Worm (Caenorhabditis elegans) whole organism, L1 larva: ENCODE data around the gene gphr-2.
A peak's percentile ranks its signal among the peaks of the same experiment; 100 is the strongest.

Experiments used
- C34B4.2 ChIP-seq: sonication (generic microtip); optimal IDR thresholded peaks from 2 replicates; lab custom pipeline; 2017; ENCODE audit warnings: mild to moderate bottlenecking, missing genetic modification characterization, missing compliant biosample characterization
- F16B12.6 ChIP-seq: fragments of 150-350 bp; optimal IDR thresholded peaks from 2 replicates; lab custom pipeline; 2014; ENCODE audit warnings: missing biosample characterization, missing genetic modification characterization
- blmp-1 ChIP-seq: fragments of 150-350 bp; optimal IDR thresholded peaks from 2 replicates; lab custom pipeline; 2014; ENCODE audit warnings: missing biosample characterization, missing genetic modification characterization
- ceh-63 ChIP-seq: fragments of 200-800 bp; sonication (Bioruptor generic); optimal IDR thresholded peaks from 2 replicates; lab custom pipeline; 2018; ENCODE audit warnings: mild to moderate bottlenecking, missing genetic modification characterization, missing compliant biosample characterization
- ceh-8 ChIP-seq: fragments of 200-800 bp; sonication (Bioruptor generic); optimal IDR thresholded peaks from 2 replicates; lab custom pipeline; 2018; ENCODE audit warnings: mild to moderate bottlenecking, missing genetic modification characterization, moderate library complexity, missing compliant biosample characterization
- ceh-90 ChIP-seq: sonication (generic microtip); optimal IDR thresholded peaks from 2 replicates; lab custom pipeline; 2016; ENCODE audit warnings: missing genetic modification characterization, missing compliant biosample characterization
- ces-1 ChIP-seq: fragments of 150-350 bp; optimal IDR thresholded peaks from 2 replicates; lab custom pipeline; 2014; ENCODE audit warnings: missing biosample characterization, missing genetic modification reagents, missing genetic modification characterization
- dsc-1 ChIP-seq: sonication (generic microtip); optimal IDR thresholded peaks from 2 replicates; lab custom pipeline; 2016; ENCODE audit warnings: mild to moderate bottlenecking, missing genetic modification characterization, missing compliant biosample characterization
- efl-1 ChIP-seq, 4 experiments: fragments of 150-350 bp; optimal IDR thresholded peaks in 3 of 4; peaks in 1 of 4; 1 replicate in 1 of 4; 2 replicates in 3 of 4; lab custom pipeline; 2014; ENCODE audit warnings: missing biosample characterization in 2 of 4, missing genetic modification characterization in 2 of 4, missing genetic modification reagents in 2 of 4
- efl-3 ChIP-seq: fragments of 200-800 bp; sonication (Bioruptor generic); optimal IDR thresholded peaks from 2 replicates; lab custom pipeline; 2018; ENCODE audit warnings: mild to moderate bottlenecking, missing genetic modification characterization, missing compliant biosample characterization
- egl-13 ChIP-seq: sonication (generic microtip); optimal IDR thresholded peaks from 2 replicates; lab custom pipeline; 2016; ENCODE audit warnings: missing genotype, missing genetic modification reagents, missing genetic modification characterization, missing compliant biosample characterization
- egl-27 ChIP-seq, 2 experiments: fragments of 150-350 bp in 1 of 2; sonication (generic microtip); optimal IDR thresholded peaks; 3 replicates each; lab custom pipeline; 2017 to 2018; ENCODE audit warnings: missing biosample characterization in 2 of 2, missing genetic modification characterization in 2 of 2, missing genetic modification reagents in 2 of 2
- elt-2 ChIP-seq: sonication (generic microtip); optimal IDR thresholded peaks from 2 replicates; lab custom pipeline; 2016; ENCODE audit warnings: missing genetic modification characterization, mild to moderate bottlenecking, inconsistent platforms, missing compliant biosample characterization, missing genetic modification reagents
- fkh-10 ChIP-seq: sonication (generic microtip); optimal IDR thresholded peaks from 2 replicates; lab custom pipeline; 2017; ENCODE audit warnings: missing biosample characterization, missing genetic modification reagents, missing genetic modification characterization
- fkh-8 ChIP-seq: sonication (generic microtip); optimal IDR thresholded peaks from 2 replicates; lab custom pipeline; 2016; ENCODE audit warnings: mild to moderate bottlenecking, missing genetic modification characterization, missing compliant biosample characterization
- fos-1 ChIP-seq: fragments of 150-350 bp; optimal IDR thresholded peaks from 2 replicates; lab custom pipeline; 2014; ENCODE audit warnings: missing biosample characterization, missing genetic modification characterization
- hlh-4 ChIP-seq: sonication (generic microtip); optimal IDR thresholded peaks from 2 replicates; lab custom pipeline; 2016; ENCODE audit warnings: mild to moderate bottlenecking, missing genetic modification characterization, missing compliant biosample characterization
- lin-14 ChIP-seq: fragments of 200-800 bp; sonication (Bioruptor generic); optimal IDR thresholded peaks from 2 replicates; lab custom pipeline; 2018; ENCODE audit warnings: mild to moderate bottlenecking, missing genetic modification characterization, moderate library complexity, missing compliant biosample characterization
- lin-15B ChIP-seq: fragments of 150-350 bp; sonication (generic microtip); optimal IDR thresholded peaks from 3 replicates; lab custom pipeline; 2014; ENCODE audit warnings: missing biosample characterization, missing genetic modification characterization
- lin-35 ChIP-seq, 2 experiments: fragments of 150-350 bp; optimal IDR thresholded peaks; 2 replicates each; lab custom pipeline; 2014; ENCODE audit warnings: missing biosample characterization in 2 of 2, missing genetic modification characterization in 2 of 2, missing genetic modification reagents in 2 of 2
- lin-39 ChIP-seq: fragments of 150-350 bp; optimal IDR thresholded peaks from 2 replicates; lab custom pipeline; 2014; ENCODE audit warnings: missing biosample characterization, missing genetic modification reagents, missing genetic modification characterization
- lir-3 ChIP-seq: sonication (generic microtip); optimal IDR thresholded peaks from 2 replicates; lab custom pipeline; 2016; ENCODE audit warnings: mild to moderate bottlenecking, missing genetic modification characterization, moderate library complexity, missing compliant biosample characterization; ENCODE audit not compliant: poor library complexity
- lsy-2 ChIP-seq, 2 experiments: fragments of 150-350 bp; optimal IDR thresholded peaks; 2 replicates each; lab custom pipeline; 2014; ENCODE audit warnings: missing biosample characterization in 2 of 2, missing genetic modification characterization in 2 of 2
- mab-9 ChIP-seq: fragments of 200-800 bp; sonication (Bioruptor generic); IDR thresholded peaks from 2 replicates; pipeline ENCODE4 v1.3.6; 2022; ENCODE audit warnings: missing genetic modification reagents, missing genetic modification characterization, missing compliant biosample characterization
- mep-1 ChIP-seq: fragments of 150-350 bp; optimal IDR thresholded peaks from 2 replicates; lab custom pipeline; 2014; ENCODE audit warnings: missing biosample characterization, missing genetic modification characterization
- nhr-11 ChIP-seq: fragments of 150-350 bp; optimal IDR thresholded peaks from 2 replicates; lab custom pipeline; 2014; ENCODE audit warnings: missing biosample characterization, missing genetic modification characterization
- nhr-20 ChIP-seq: sonication (generic microtip); optimal IDR thresholded peaks from 2 replicates; lab custom pipeline; 2016; ENCODE audit warnings: mild to moderate bottlenecking, missing genetic modification characterization, missing compliant biosample characterization
- nhr-47 ChIP-seq: sonication (generic microtip); optimal IDR thresholded peaks from 2 replicates; lab custom pipeline; 2016; ENCODE audit warnings: mild to moderate bottlenecking, missing genetic modification characterization, moderate library complexity, missing compliant biosample characterization
- nhr-71 ChIP-seq: sonication (generic microtip); optimal IDR thresholded peaks from 2 replicates; lab custom pipeline; 2016; ENCODE audit warnings: mild to moderate bottlenecking, missing genetic modification characterization, moderate library complexity, missing compliant biosample characterization
- nhr-77 ChIP-seq: fragments of 150-350 bp; optimal IDR thresholded peaks from 2 replicates; lab custom pipeline; 2014; ENCODE audit warnings: missing biosample characterization, missing genetic modification characterization
- nhr-85 ChIP-seq: sonication (generic microtip); peaks from one replicate; lab custom pipeline; 2016; ENCODE audit warnings: missing genetic modification characterization, inconsistent platforms, missing compliant biosample characterization
- nhr-90 ChIP-seq: sonication (generic microtip); optimal IDR thresholded peaks from 2 replicates; lab custom pipeline; 2016; ENCODE audit warnings: mild to moderate bottlenecking, missing genetic modification characterization, missing compliant biosample characterization; ENCODE audit not compliant: poor library complexity
- pag-3 ChIP-seq: sonication (generic microtip); optimal IDR thresholded peaks from 2 replicates; lab custom pipeline; 2017; ENCODE audit warnings: missing genetic modification characterization, mild to moderate bottlenecking, missing compliant biosample characterization, antibody characterized with exemption, borderline replicate concordance; ENCODE audit not compliant: insufficient read depth
- pqm-1 ChIP-seq: sonication (generic microtip); optimal IDR thresholded peaks from 3 replicates; lab custom pipeline; 2017; ENCODE audit warnings: missing biosample characterization, missing genetic modification characterization
- rnt-1 ChIP-seq: sonication (generic microtip); optimal IDR thresholded peaks from 2 replicates; lab custom pipeline; 2016; ENCODE audit warnings: mild to moderate bottlenecking, missing genetic modification characterization, moderate library complexity, missing compliant biosample characterization
- snpc-4 ChIP-seq: fragments of 150-350 bp; optimal IDR thresholded peaks from 2 replicates; lab custom pipeline; 2014; ENCODE audit warnings: missing biosample characterization, missing genetic modification characterization
- swsn-7 ChIP-seq: sonication (generic microtip); optimal IDR thresholded peaks from 2 replicates; lab custom pipeline; 2016; ENCODE audit warnings: missing genetic modification characterization, missing compliant biosample characterization
- tlp-1 ChIP-seq: fragments of 150-350 bp; optimal IDR thresholded peaks from 2 replicates; lab custom pipeline; 2014; ENCODE audit warnings: missing biosample characterization, missing genetic modification characterization
- unc-30 ChIP-seq: sonication (generic microtip); optimal IDR thresholded peaks from 2 replicates; lab custom pipeline; 2017; ENCODE audit warnings: missing biosample characterization, missing genetic modification characterization
- unc-62 ChIP-seq: fragments of 150-350 bp; optimal IDR thresholded peaks from 2 replicates; lab custom pipeline; 2014; ENCODE audit warnings: missing biosample characterization, missing genetic modification reagents, missing genetic modification characterization
- unc-98 ChIP-seq: fragments of 200-800 bp; sonication (Bioruptor generic); IDR thresholded peaks from 2 replicates; pipeline ENCODE4 v1.3.6; 2022; ENCODE audit warnings: missing genetic modification characterization, missing compliant biosample characterization
- zip-4 ChIP-seq: fragments of 200-800 bp; sonication (Bioruptor generic); optimal IDR thresholded peaks from 2 replicates; lab custom pipeline; 2018; ENCODE audit warnings: mild to moderate bottlenecking, missing genetic modification characterization, moderate library complexity, missing compliant biosample characterization
- ztf-11 ChIP-seq, 2 experiments: sonication (generic microtip); optimal IDR thresholded peaks; 2 replicates each; lab custom pipeline; 2016 to 2017; ENCODE audit warnings: missing genetic modification characterization in 2 of 2, missing biosample characterization in 1 of 2, missing compliant biosample characterization in 1 of 2
- ztf-4 ChIP-seq: fragments of 150-350 bp; optimal IDR thresholded peaks from 2 replicates; lab custom pipeline; 2014; ENCODE audit warnings: missing biosample characterization, missing genetic modification characterization

gphr-2 gene

ce11 chrX:14307667-14308066, at the start of gene gphr-2:
gphr-2 (minus strand) TSS chrX:14307767.
- TF ChIP-seq pag-3 (tag; lab: Kevin White, UChicago): no peak

DNA sequence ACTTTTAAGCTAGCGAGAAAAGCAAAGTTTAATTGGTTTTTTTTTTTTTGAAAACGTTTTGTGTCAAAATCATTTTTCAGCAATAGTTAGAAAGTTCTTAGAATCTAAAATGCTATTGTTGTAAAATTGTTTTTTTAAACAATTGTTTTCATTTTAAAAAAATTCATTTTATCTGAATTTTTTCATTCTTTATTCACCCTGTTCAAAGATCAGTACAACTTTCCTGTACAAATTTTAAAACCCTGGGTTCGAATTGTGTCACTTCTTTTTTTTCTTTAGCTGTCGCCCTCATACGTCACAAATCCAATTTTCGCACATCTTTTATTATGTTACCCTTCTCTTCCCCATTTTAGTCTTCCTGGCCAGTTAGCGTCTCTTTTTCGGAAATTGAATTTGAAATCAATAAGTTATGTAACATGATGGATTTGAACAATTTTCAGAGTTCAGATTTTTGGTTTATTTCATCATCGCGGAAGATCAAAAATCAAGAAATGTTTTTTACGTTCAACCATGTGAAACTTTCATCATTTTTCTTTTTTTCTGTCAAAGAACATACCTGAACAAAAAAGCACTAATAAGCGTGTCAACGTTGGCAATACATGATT, 49.2 kb upstream of the gphr-2 start:
- TF ChIP-seq lir-3 (tag; lab: Kevin White, UChicago): no peak
- TF ChIP-seq fkh-10 (GFP tag; lab: Kevin White, UChicago): peak; percentile 98
- no peak for TF ChIP-seq nhr-90 (tag; lab: Kevin White, UChicago)
- TF ChIP-seq lin-39 (tag; lab: Kevin White, UChicago): no peak
- TF ChIP-seq zip-4 (GFP tag; lab: Kevin White, UChicago): no peak
- TF ChIP-seq dsc-1: no peak
- no peak for TF ChIP-seq elt-2
- TF ChIP-seq unc-30: no peak
- TF ChIP-seq mab-9: no peak
- no peak for TF ChIP-seq nhr-11 (tag; lab: Kevin White, UChicago)
- TF ChIP-seq nhr-47 (tag; lab: Kevin White, UChicago): peak; percentile 50
- TF ChIP-seq ceh-63 (GFP tag; lab: Kevin White, UChicago): no peak
- TF ChIP-seq lin-14 (GFP tag; lab: Kevin White, UChicago): peak; percentile 91
- peak; percentile 98 for TF ChIP-seq ces-1 (GFP tag; lab: Kevin White, UChicago)
- TF ChIP-seq nhr-20 (tag; lab: Kevin White, UChicago): no peak
- peak; percentile 28 for TF ChIP-seq swsn-7 (tag; lab: Kevin White, UChicago)
- no peak for TF ChIP-seq unc-62 (GFP tag; lab: Kevin White, UChicago)
- no peak for TF ChIP-seq F16B12.6 (tag; lab: Kevin White, UChicago)
- no peak for TF ChIP-seq efl-1 (optimal IDR thresholded peaks at IDR 0.05; lab: Kevin White, UChicago)
- no peak for TF ChIP-seq efl-1 (GFP tag; optimal IDR thresholded peaks at IDR 0.05 in 1 of 2; lab: Kevin White, UChicago)
- TF ChIP-seq nhr-71 (tag; lab: Kevin White, UChicago): peak; percentile 60
- TF ChIP-seq nhr-77 (tag; lab: Kevin White, UChicago): no peak
- TF ChIP-seq ceh-90 (tag; lab: Kevin White, UChicago): no peak
- TF ChIP-seq lsy-2 (tag; optimal IDR thresholded peaks at IDR 0.05; lab: Kevin White, UChicago): peak; percentile 9 to 15
- TF ChIP-seq ceh-8: peak; percentile 47
- TF ChIP-seq ztf-11 (tag; optimal IDR thresholded peaks at IDR 0.05; lab: Kevin White, UChicago): no peak
- TF ChIP-seq pag-3 (tag; lab: Kevin White, UChicago): no peak
- no peak for TF ChIP-seq snpc-4 (tag; lab: Kevin White, UChicago)
- no peak for TF ChIP-seq C34B4.2 (tag; lab: Kevin White, UChicago)
- no peak for TF ChIP-seq efl-3

DNA sequence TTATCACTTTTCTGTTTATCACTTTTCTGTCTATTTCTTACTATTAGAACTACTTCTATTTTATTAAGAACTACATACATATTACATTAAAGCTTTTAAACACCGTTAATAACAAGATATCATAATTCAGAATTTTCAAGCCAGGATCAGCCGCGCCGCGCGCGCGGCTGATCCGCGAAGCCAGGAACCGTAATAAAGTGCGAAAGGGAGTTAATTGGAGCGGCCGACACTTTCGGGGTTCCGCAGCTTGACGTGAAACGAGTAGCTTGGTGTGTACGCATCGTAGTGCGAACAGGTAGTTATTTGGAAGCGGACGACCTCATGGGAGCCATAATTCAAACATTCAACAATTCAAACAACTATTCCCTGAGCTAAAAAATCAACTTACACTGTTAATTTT, 47.5 kb upstream of the gphr-2 start:
- TF ChIP-seq mep-1 (tag; lab: Kevin White, UChicago) (no peak), egl-13 (tag; lab: Kevin White, UChicago) (no peak), unc-62 (GFP tag; lab: Kevin White, UChicago) (no peak), hlh-4 (tag; lab: Kevin White, UChicago) (no peak), ceh-63 (GFP tag; lab: Kevin White, UChicago) (no peak), nhr-71 (tag; lab: Kevin White, UChicago) (no peak), ceh-8 (no peak), egl-27 (tag; optimal IDR thresholded peaks at IDR 0.05; lab: Kevin White, UChicago) (no peak), ceh-90 (tag; lab: Kevin White, UChicago) (no peak), nhr-47 (tag; lab: Kevin White, UChicago) (no peak)

- TF ChIP-seq lin-35 (GFP tag; optimal IDR thresholded peaks at IDR 0.05; lab: Kevin White, UChicago): peak; percentile 2 to 30
- no peak for TF ChIP-seq lin-14 (GFP tag; lab: Kevin White, UChicago)
- peak; percentile 77 for TF ChIP-seq F16B12.6 (tag; lab: Kevin White, UChicago)
- no peak for TF ChIP-seq nhr-85 (tag; lab: Kevin White, UChicago)
- no peak for TF ChIP-seq ztf-4 (tag; lab: Kevin White, UChicago)
- TF ChIP-seq fos-1 (tag; lab: Kevin White, UChicago): peak; percentile 31
- peak; percentile 5 for TF ChIP-seq nhr-20 (tag; lab: Kevin White, UChicago)
- no peak for TF ChIP-seq dsc-1
- no peak for TF ChIP-seq fkh-8 (tag; lab: Kevin White, UChicago)
- TF ChIP-seq blmp-1: no peak
- no peak for TF ChIP-seq tlp-1 (tag; lab: Kevin White, UChicago)
- TF ChIP-seq lin-15B: no peak
- TF ChIP-seq rnt-1 (tag; lab: Kevin White, UChicago): peak; percentile 26
- no peak for TF ChIP-seq nhr-47 (tag; lab: Kevin White, UChicago)
- no peak for TF ChIP-seq unc-98 (GFP tag; lab: Robert Waterston, UW)
- peak in 1 of 2 experiments; percentile 49 for TF ChIP-seq lsy-2 (tag; optimal IDR thresholded peaks at IDR 0.05; lab: Kevin White, UChicago)
- TF ChIP-seq lin-39 (tag; lab: Kevin White, UChicago): no peak
- no peak for TF ChIP-seq nhr-11 (tag; lab: Kevin White, UChicago)
- no peak for TF ChIP-seq pqm-1 (tag; lab: Kevin White, UChicago)
These were observed 42.2 kb upstream of the gphr-2 start, which contains the start of gene wdr-5.2 for ce11 chrX:14349690-14350168. wdr-5.2 (plus strand) TSS chrX:14350118.
